Fruit fly (Drosophila melanogaster) whole organism, embryonic: ENCODE measurements around the gene jagn.

Source experiments
- Ada2b ChIP-seq: fragments of 200-800 bp; sonication (Bioruptor generic); IDR thresholded peaks from 2 replicates; pipeline ENCODE4 v1.3.6; 2022; ENCODE audit warnings: missing biosample characterization, missing genetic modification characterization
- Bteb2 ChIP-seq: fragments of 200-800 bp; sonication (Bioruptor generic); optimal IDR thresholded peaks from 2 replicates; lab custom pipeline; 2016; ENCODE audit warnings: missing biosample characterization, missing genetic modification characterization
- CG11247 ChIP-seq: fragments of 200-800 bp; sonication (Bioruptor generic); IDR thresholded peaks from 2 replicates; pipeline ENCODE4 v1.3.6; 2022; ENCODE audit warnings: missing biosample characterization, missing genetic modification characterization
- CG11723 ChIP-seq: fragments of 200-800 bp; sonication (Bioruptor generic); optimal IDR thresholded peaks from 2 replicates; lab custom pipeline; 2017; ENCODE audit warnings: missing biosample characterization, mild to moderate bottlenecking, missing genetic modification characterization
- CG12659 ChIP-seq: fragments of 200-800 bp; sonication (Bioruptor generic); optimal IDR thresholded peaks from 3 replicates; lab custom pipeline; 2017; ENCODE audit warnings: mild to moderate bottlenecking, missing biosample characterization, missing genetic modification reagents, missing genetic modification characterization
- CG14441 ChIP-seq: fragments of 200-800 bp; sonication (Bioruptor generic); IDR thresholded peaks from 2 replicates; pipeline ENCODE4 v1.3.6; 2022; ENCODE audit warnings: missing biosample characterization, missing genetic modification characterization
- CG1602 ChIP-seq: fragments of 200-800 bp; sonication (Bioruptor generic); optimal IDR thresholded peaks from 3 replicates; lab custom pipeline; 2016; ENCODE audit warnings: missing biosample characterization, missing genetic modification characterization
- CG18599 ChIP-seq: fragments of 200-800 bp; sonication (Bioruptor generic); optimal IDR thresholded peaks from 3 replicates; lab custom pipeline; 2017; ENCODE audit warnings: missing biosample characterization, missing genetic modification characterization, mild to moderate bottlenecking, moderate library complexity, missing genetic modification reagents
- CG2678 ChIP-seq: fragments of 200-800 bp; sonication (Bioruptor generic); optimal IDR thresholded peaks from 3 replicates; lab custom pipeline; 2019; ENCODE audit warnings: missing biosample characterization, mild to moderate bottlenecking, missing genetic modification characterization, moderate library complexity
- CG30403 ChIP-seq: fragments of 200-800 bp; sonication (Bioruptor generic); optimal IDR thresholded peaks from 3 replicates; lab custom pipeline; 2016; ENCODE audit warnings: missing biosample characterization, missing genetic modification characterization
- CG3163 ChIP-seq: fragments of 200-800 bp; sonication (Bioruptor generic); optimal IDR thresholded peaks from 3 replicates; lab custom pipeline; 2016; ENCODE audit warnings: missing biosample characterization, missing genetic modification characterization
- CG3281 ChIP-seq: fragments of 200-800 bp; sonication (Bioruptor generic); optimal IDR thresholded peaks from 3 replicates; lab custom pipeline; 2017; ENCODE audit warnings: missing biosample characterization, mild to moderate bottlenecking, missing genetic modification characterization
- CG33213 ChIP-seq: fragments of 200-800 bp; sonication (Bioruptor generic); optimal IDR thresholded peaks from 3 replicates; lab custom pipeline; 2016; ENCODE audit warnings: missing biosample characterization, missing genetic modification characterization
- CG4328 ChIP-seq: fragments of 200-800 bp; sonication (Bioruptor generic); optimal IDR thresholded peaks from 3 replicates; lab custom pipeline; 2017; ENCODE audit warnings: missing biosample characterization, missing genetic modification reagents, missing genetic modification characterization
- CG5953 ChIP-seq: fragments of 200-800 bp; sonication (Bioruptor generic); IDR thresholded peaks from 2 replicates; pipeline ENCODE4 v1.3.6; 2022; ENCODE audit warnings: missing biosample characterization, missing genetic modification characterization
- CG6813 ChIP-seq: fragments of 200-800 bp; sonication (Bioruptor generic); optimal IDR thresholded peaks from 2 replicates; lab custom pipeline; 2017; ENCODE audit warnings: missing biosample characterization, missing genetic modification characterization, mild to moderate bottlenecking, moderate library complexity, missing genetic modification reagents
- CG7372 ChIP-seq: fragments of 200-800 bp; sonication (Bioruptor generic); IDR thresholded peaks from 2 replicates; pipeline ENCODE4 v1.3.6; 2022; ENCODE audit warnings: missing biosample characterization, missing genetic modification characterization
- CG7963 ChIP-seq: fragments of 200-800 bp; sonication (Bioruptor generic); IDR thresholded peaks from 3 replicates; pipeline ENCODE4 v1.3.6; 2022; ENCODE audit warnings: missing biosample characterization, missing genetic modification characterization; ENCODE audit not compliant: partially characterized antibody
- CG8359 ChIP-seq: fragments of 200-800 bp; sonication (Bioruptor generic); optimal IDR thresholded peaks from 2 replicates; lab custom pipeline; 2017; ENCODE audit warnings: missing biosample characterization, mild to moderate bottlenecking, missing genetic modification characterization, borderline replicate concordance
- CG9932 ChIP-seq: fragments of 200-800 bp; sonication (Bioruptor generic); IDR thresholded peaks from 2 replicates; pipeline ENCODE4 v1.3.6; 2022; ENCODE audit warnings: missing biosample characterization, missing genetic modification characterization
- CoRest ChIP-seq: fragments of 200-800 bp; sonication (Bioruptor generic); optimal IDR thresholded peaks from 3 replicates; lab custom pipeline; 2018; ENCODE audit warnings: missing biosample characterization, mild to moderate bottlenecking, missing genetic modification characterization, moderate library complexity
- Dref ChIP-seq: fragments of 200-800 bp; sonication (Bioruptor generic); IDR thresholded peaks from 2 replicates; pipeline ENCODE4 v1.3.6; 2022; ENCODE audit warnings: missing biosample characterization, missing genetic modification characterization
- Fer2 ChIP-seq: fragments of 200-800 bp; sonication (Bioruptor generic); optimal IDR thresholded peaks from 2 replicates; lab custom pipeline; 2018; ENCODE audit warnings: missing biosample characterization, mild to moderate bottlenecking, missing genetic modification characterization, moderate library complexity
- Hr39 ChIP-seq: fragments of >200 bp; optimal IDR thresholded peaks from 2 replicates; lab custom pipeline; 2017
- MTF-1 ChIP-seq: fragments of 200-800 bp; sonication (Bioruptor generic); optimal IDR thresholded peaks from 2 replicates; lab custom pipeline; 2018; ENCODE audit warnings: missing biosample characterization, mild to moderate bottlenecking, missing genetic modification characterization, borderline replicate concordance
- Poxn ChIP-seq: fragments of 200-800 bp; sonication (Bioruptor generic); IDR thresholded peaks from 2 replicates; pipeline ENCODE4 v1.3.6; 2022; ENCODE audit warnings: missing biosample characterization, missing genetic modification characterization
- Rfx ChIP-seq: fragments of 200-800 bp; sonication (Bioruptor generic); IDR thresholded peaks from 2 replicates; pipeline ENCODE4 v1.3.6; 2022; ENCODE audit warnings: missing biosample characterization, missing genetic modification characterization
- chm ChIP-seq: fragments of 200-800 bp; sonication (Bioruptor generic); IDR thresholded peaks from 2 replicates; pipeline ENCODE4 v1.3.6; 2022; ENCODE audit warnings: missing biosample characterization, missing genetic modification characterization
- dmrt11E ChIP-seq: fragments of 200-800 bp; sonication (Bioruptor generic); optimal IDR thresholded peaks from 3 replicates; lab custom pipeline; 2018; ENCODE audit warnings: missing biosample characterization, mild to moderate bottlenecking, missing genetic modification characterization, moderate library complexity
- dmrt99B ChIP-seq: fragments of 200-800 bp; sonication (Bioruptor generic); optimal IDR thresholded peaks from 2 replicates; lab custom pipeline; 2018; ENCODE audit warnings: missing biosample characterization, mild to moderate bottlenecking, missing genetic modification characterization, moderate library complexity
- gcm2 ChIP-seq: fragments of 200-800 bp; sonication (Bioruptor generic); optimal IDR thresholded peaks from 2 replicates; lab custom pipeline; 2016; ENCODE audit warnings: missing biosample characterization, missing genetic modification characterization
- gro ChIP-seq: fragments of 200-800 bp; sonication (Bioruptor generic); optimal IDR thresholded peaks from 2 replicates; lab custom pipeline; 2016; ENCODE audit warnings: missing biosample characterization, missing genetic modification characterization
- hkb ChIP-seq, 2 experiments: fragments of 200-800 bp in 1 of 2; fragments of >200 bp in 1 of 2; sonication (Bioruptor generic) in 1 of 2; IDR thresholded peaks in 1 of 2; optimal IDR thresholded peaks in 1 of 2; 2 replicates each; pipeline versions ENCODE4 v1.3.6 to Lab custom; 2017 to 2022; ENCODE audit warnings: missing biosample characterization in 1 of 2, missing genetic modification characterization in 1 of 2
- inv ChIP-seq: fragments of 200-800 bp; sonication (Bioruptor generic); IDR thresholded peaks from 2 replicates; pipeline ENCODE4 v1.3.6; 2022; ENCODE audit warnings: missing biosample characterization, missing genetic modification characterization; ENCODE audit not compliant: partially characterized antibody
- lbe ChIP-seq: fragments of 200-800 bp; sonication (Bioruptor generic); optimal IDR thresholded peaks from 2 replicates; lab custom pipeline; 2016; ENCODE audit warnings: missing biosample characterization, mild to moderate bottlenecking, missing genetic modification characterization
- lilli ChIP-seq: fragments of 200-800 bp; sonication (Bioruptor generic); optimal IDR thresholded peaks from 3 replicates; lab custom pipeline; 2016; ENCODE audit warnings: missing biosample characterization, missing genetic modification characterization
- luna ChIP-seq: fragments of 200-800 bp; sonication (Bioruptor generic); optimal IDR thresholded peaks from 2 replicates; lab custom pipeline; 2016; ENCODE audit warnings: missing biosample characterization, missing genetic modification characterization
- schlank ChIP-seq: fragments of 200-800 bp; sonication (Bioruptor generic); optimal IDR thresholded peaks from 2 replicates; lab custom pipeline; 2018; ENCODE audit warnings: missing biosample characterization, mild to moderate bottlenecking, missing genetic modification characterization
- sd ChIP-seq: fragments of 200-800 bp; sonication (Bioruptor generic); optimal IDR thresholded peaks from 3 replicates; lab custom pipeline; 2018; ENCODE audit warnings: missing biosample characterization, mild to moderate bottlenecking, missing genetic modification characterization, moderate library complexity
- slp2 ChIP-seq: fragments of 200-800 bp; sonication (Bioruptor generic); optimal IDR thresholded peaks from 2 replicates; lab custom pipeline; 2016; ENCODE audit warnings: missing biosample characterization, missing genetic modification characterization
- stwl ChIP-seq: fragments of 200-800 bp; sonication (Bioruptor generic); optimal IDR thresholded peaks from 3 replicates; lab custom pipeline; 2018; ENCODE audit warnings: missing biosample characterization, mild to moderate bottlenecking, missing genetic modification characterization, moderate library complexity
- tin ChIP-seq: fragments of 200-800 bp; sonication (Bioruptor generic); optimal IDR thresholded peaks from 3 replicates; lab custom pipeline; 2016; ENCODE audit warnings: missing biosample characterization, missing genetic modification characterization
- twi ChIP-seq: fragments of 200-800 bp; optimal IDR thresholded peaks from 2 replicates; lab custom pipeline; 2019; ENCODE audit warnings: missing biosample characterization, mild to moderate bottlenecking, missing genetic modification characterization, moderate library complexity
- wor ChIP-seq: fragments of 200-800 bp; sonication (Bioruptor generic); IDR thresholded peaks from 2 replicates; pipeline ENCODE4 v1.3.6; 2022; ENCODE audit warnings: missing biosample characterization, missing genetic modification characterization
- z ChIP-seq: fragments of 200-800 bp; sonication (Bioruptor generic); IDR thresholded peaks from 3 replicates; pipeline ENCODE4 v1.3.6; 2022; ENCODE audit warnings: missing biosample characterization, missing genetic modification characterization
- zf30C ChIP-seq: fragments of 200-800 bp; sonication (Bioruptor generic); optimal IDR thresholded peaks from 3 replicates; lab custom pipeline; 2018; ENCODE audit warnings: missing biosample characterization, mild to moderate bottlenecking, missing genetic modification characterization
- zfh2 ChIP-seq: fragments of 200-800 bp; sonication (Bioruptor generic); optimal IDR thresholded peaks from 2 replicates; lab custom pipeline; 2016; ENCODE audit warnings: missing biosample characterization, missing genetic modification characterization

jagn gene

DNA sequence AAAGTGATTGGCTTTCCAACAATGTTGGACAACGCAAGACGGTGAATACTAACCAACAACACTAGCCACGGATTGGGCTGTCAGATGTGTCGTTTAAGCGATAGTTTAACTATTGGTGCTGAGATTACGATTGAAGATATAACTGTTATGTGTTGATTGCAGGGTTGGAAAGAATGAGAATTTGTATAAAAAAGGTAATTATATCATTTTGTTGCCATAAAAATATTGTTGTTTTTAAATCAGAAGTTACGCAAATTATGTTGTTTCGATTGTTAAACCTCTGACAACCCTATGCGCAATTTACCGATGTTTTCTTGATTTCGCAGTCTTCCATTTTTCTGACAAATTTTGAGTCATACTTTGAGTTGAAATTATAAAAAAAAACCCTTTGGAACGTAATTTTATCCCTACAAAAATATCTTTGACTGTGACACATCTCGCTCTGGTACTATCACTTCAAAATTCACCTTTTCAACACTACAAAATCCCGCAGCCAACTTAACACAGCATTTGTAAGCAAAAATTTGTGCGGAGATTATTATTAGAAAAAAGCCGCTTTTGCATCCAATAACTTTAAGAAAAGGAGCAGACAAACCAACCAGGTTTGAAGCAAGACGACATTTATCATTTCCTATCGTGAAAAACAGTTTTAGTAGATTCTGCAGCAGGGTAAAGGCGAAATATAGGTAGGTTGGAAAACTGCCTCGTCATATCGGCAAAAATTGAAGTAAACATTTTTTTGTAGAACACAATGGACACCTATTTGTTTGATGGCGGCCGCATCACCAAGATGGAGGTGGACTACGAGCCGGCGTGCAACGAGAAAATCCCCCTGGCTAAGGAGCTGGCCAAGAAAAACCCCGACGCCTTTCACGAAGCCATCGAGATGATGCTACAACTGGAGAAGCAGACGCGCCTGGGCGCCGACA, 10.2 kb downstream of the jagn start, which contains the start of the genes Hat1 and Rpn5 (continued):
- peak; percentile 59 for TF ChIP-seq CG4328 (GFP tag; lab: Kevin White, UChicago)
- TF ChIP-seq CG3163 (GFP tag; lab: Kevin White, UChicago), result peak; percentile 75
- peak; percentile 78 for TF ChIP-seq gro
- TF ChIP-seq CG11723 (GFP tag; lab: Kevin White, UChicago), result peak; percentile 57
- TF ChIP-seq lilli (GFP tag; lab: Kevin White, UChicago), result peak; percentile 92
- no peak for TF ChIP-seq zf30C
- peak; percentile 86 for TF ChIP-seq CoRest (tag; lab: Kevin White, UChicago)
- peak; percentile 96 for TF ChIP-seq CG30403 (GFP tag; lab: Kevin White, UChicago)
- TF ChIP-seq Bteb2 (GFP tag; lab: Kevin White, UChicago), result peak; percentile 84
- TF ChIP-seq Rfx, result peak; percentile 83
- TF ChIP-seq dmrt99B (tag; lab: Kevin White, UChicago), result no peak
- peak; percentile 96 for TF ChIP-seq zfh2 (GFP tag; lab: Kevin White, UChicago)
- no peak for TF ChIP-seq CG5953 (GFP tag; lab: Robert Waterston, UW)
- TF ChIP-seq lbe, result peak; percentile 79
- peak; percentile 47 for TF ChIP-seq Fer2 (tag; lab: Kevin White, UChicago)
- peak; percentile 82 for TF ChIP-seq CG18599 (GFP tag; lab: Kevin White, UChicago)
- TF ChIP-seq sd (tag; lab: Kevin White, UChicago), result no peak
- TF ChIP-seq CG2678 (tag; lab: Kevin White, UChicago), result peak; percentile 80
- peak; percentile 80 for TF ChIP-seq CG3281
- 0 out of 2 replicates have a peak, but pooled peaks have one; percentile 50 for TF ChIP-seq CG7372 (GFP tag; lab: Robert Waterston, UW)
- no peak for TF ChIP-seq z (GFP tag; lab: Robert Waterston, UW)
- TF ChIP-seq CG8359 (GFP tag; lab: Kevin White, UChicago), result no peak
- TF ChIP-seq slp2 (GFP tag; lab: Kevin White, UChicago), result peak; percentile 87
- peak; percentile 90 for TF ChIP-seq CG1602 (GFP tag; lab: Kevin White, UChicago)
- TF ChIP-seq Dref (GFP tag; lab: Robert Waterston, UW), result peak; percentile 30; the same call in 1 of the 2 replicates
- TF ChIP-seq Poxn, result 0 out of 2 replicates have a peak, but pooled peaks have one; percentile 31
- TF ChIP-seq gcm2 (GFP tag; lab: Kevin White, UChicago), result peak; percentile 55
- peak; percentile 59; the same call in 1 of the 2 replicates for TF ChIP-seq chm (GFP tag; lab: Robert Waterston, UW)
- peak; percentile 80 for TF ChIP-seq luna (GFP tag; lab: Kevin White, UChicago)
- TF ChIP-seq inv, result peak; percentile 75
- TF ChIP-seq dmrt11E (tag; lab: Kevin White, UChicago), result peak; percentile 74
- TF ChIP-seq CG6813 (GFP tag; lab: Kevin White, UChicago), result no peak
- TF ChIP-seq CG14441 (GFP tag; lab: Robert Waterston, UW), result peak; percentile 70; the same call in 1 of the 2 replicates
- peak; percentile 61 for TF ChIP-seq twi
- TF ChIP-seq Hr39 (lab: Kevin White, UChicago), result no peak
- TF ChIP-seq stwl (tag; lab: Kevin White, UChicago), result peak; percentile 82
- TF ChIP-seq tin, result peak; percentile 88
- no peak for TF ChIP-seq hkb (optimal IDR thresholded peaks at IDR 0.05; lab: Kevin White, UChicago)
- peak; percentile 56 for TF ChIP-seq hkb (GFP tag; IDR thresholded peaks at IDR 0.05; lab: Robert Waterston, UW)
- TF ChIP-seq wor (GFP tag; lab: Robert Waterston, UW), result peak; percentile 58; the same call in 1 of the 2 replicates
- peak; percentile 56; the same call in 2 of the 3 replicates for TF ChIP-seq CG7963 (GFP tag; lab: Robert Waterston, UW)
- peak; percentile 87 for TF ChIP-seq CG12659 (GFP tag; lab: Kevin White, UChicago)
- TF ChIP-seq CG33213 (GFP tag; lab: Kevin White, UChicago), result peak; percentile 76
- TF ChIP-seq MTF-1, result no peak
- TF ChIP-seq CG9932, result peak; percentile 88
- TF ChIP-seq schlank (tag; lab: Kevin White, UChicago), result peak; percentile 27
- TF ChIP-seq CG11247 (GFP tag; lab: Robert Waterston, UW), result peak; percentile 29; the same call in 1 of the 2 replicates
- TF ChIP-seq Ada2b (GFP tag; lab: Robert Waterston, UW), result peak; percentile 56
